Fruit fly (Drosophila melanogaster): ENCODE measurements around the gene CG13731.

The CG13731 gene

DNA sequence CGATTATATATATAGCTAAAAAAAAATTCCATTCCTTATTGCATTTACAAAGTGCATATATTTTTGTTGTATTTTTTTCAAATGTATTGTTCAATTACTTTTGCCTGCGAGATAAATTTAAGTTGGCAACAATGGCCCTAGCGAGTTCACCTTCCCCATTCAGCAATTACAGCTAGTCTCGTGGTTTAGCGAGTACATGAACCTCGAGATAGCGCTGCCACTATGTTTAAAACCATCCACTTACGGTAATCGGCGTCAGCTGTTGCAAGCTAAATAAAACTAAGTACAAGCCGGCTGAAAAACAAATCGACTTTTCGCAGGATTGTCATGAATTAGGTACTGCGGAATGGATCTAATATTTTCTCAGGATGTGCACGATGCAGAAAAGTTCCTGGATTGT is 35.9 kb downstream of the CG13731 start (continued):
- no peak for TF ChIP-seq fd64A (GFP tag; optimal IDR thresholded peaks at IDR 0.05)
- no peak for TF ChIP-seq CG10462 (GFP tag; optimal IDR thresholded peaks at IDR 0.05)
- TF ChIP-seq Dip2 (GFP tag; IDR thresholded peaks at IDR 0.05), result no peak
- peak; percentile 59 for TF ChIP-seq CG9437 (GFP tag; optimal IDR thresholded peaks at IDR 0.05)
- no peak for TF ChIP-seq CG9817 (tag; optimal IDR thresholded peaks at IDR 0.05)
- peak; percentile 30 for TF ChIP-seq CG12155 (GFP tag; optimal IDR thresholded peaks at IDR 0.05)
- TF ChIP-seq CG7271 (tag; optimal IDR thresholded peaks at IDR 0.05), result no peak
- TF ChIP-seq Oli (tag; optimal IDR thresholded peaks at IDR 0.05), result no peak
- TF ChIP-seq Ssrp (tag; optimal IDR thresholded peaks at IDR 0.05), result no peak
- no peak for TF ChIP-seq CG31441 (GFP tag; IDR thresholded peaks at IDR 0.05)
- TF ChIP-seq cad (GFP tag; optimal IDR thresholded peaks at IDR 0.05), result no peak
- no peak for TF ChIP-seq jigr1 (GFP tag; IDR thresholded peaks at IDR 0.05)
- peak; percentile 36 for TF ChIP-seq CG10267 (tag; optimal IDR thresholded peaks at IDR 0.05)
- TF ChIP-seq CG4707 (GFP tag; optimal IDR thresholded peaks at IDR 0.05), result no peak
- peak; percentile 95 for TF ChIP-seq stwl (tag; optimal IDR thresholded peaks at IDR 0.05)
- no peak for TF ChIP-seq Sry-β (GFP tag; optimal IDR thresholded peaks at IDR 0.05)
- 0 out of 2 replicates have a peak, but pooled peaks have one; percentile 26 for TF ChIP-seq CG4360 (GFP tag; IDR thresholded peaks at IDR 0.05)
- TF ChIP-seq ap (GFP tag; IDR thresholded peaks at IDR 0.05), result no peak
- no peak for TF ChIP-seq ems (GFP tag; optimal IDR thresholded peaks at IDR 0.05)
- TF ChIP-seq otp (GFP tag; IDR thresholded peaks at IDR 0.05), result no peak
- TF ChIP-seq Optix (GFP tag; IDR thresholded peaks at IDR 0.05), result no peak
- peak; percentile 48 for TF ChIP-seq nmo (GFP tag; optimal IDR thresholded peaks at IDR 0.05)
- TF ChIP-seq CG2116 (GFP tag; optimal IDR thresholded peaks at IDR 0.05), result peak; percentile 49
- TF ChIP-seq Asciz (GFP tag; optimal IDR thresholded peaks at IDR 0.05), result no peak
- TF ChIP-seq CG15269 (tag; optimal IDR thresholded peaks at IDR 0.05), result no peak
- no peak for TF ChIP-seq Camta (GFP tag; optimal IDR thresholded peaks at IDR 0.05)
- TF ChIP-seq row (GFP tag; IDR thresholded peaks at IDR 0.05), result peak; percentile 41; the same call in 1 of the 3 replicates
- TF ChIP-seq en (GFP tag; optimal IDR thresholded peaks at IDR 0.05), result no peak
- TF ChIP-seq CG2202 (tag; optimal IDR thresholded peaks at IDR 0.05), result no peak
- TF ChIP-seq CG3281 (GFP tag; optimal IDR thresholded peaks at IDR 0.05), result no peak
- TF ChIP-seq H2.0 (GFP tag; IDR thresholded peaks at IDR 0.05), result no peak
- TF ChIP-seq br (optimal IDR thresholded peaks at IDR 0.05), result no peak
- peak; percentile 50 for TF ChIP-seq ab (GFP tag; optimal IDR thresholded peaks at IDR 0.05)
- no peak for TF ChIP-seq Dad (GFP tag; optimal IDR thresholded peaks at IDR 0.05)
- TF ChIP-seq tin (GFP tag; optimal IDR thresholded peaks at IDR 0.05), result no peak
- TF ChIP-seq Lpt (GFP tag; optimal IDR thresholded peaks at IDR 0.05), result no peak
- TF ChIP-seq CG8359 (GFP tag; optimal IDR thresholded peaks at IDR 0.05; ENCODE audit: borderline replicate concordance), result no peak
- no peak for TF ChIP-seq CG4282 (GFP tag; optimal IDR thresholded peaks at IDR 0.05)
- no peak for TF ChIP-seq dati (GFP tag; IDR thresholded peaks at IDR 0.05)
- TF ChIP-seq cas (GFP tag; IDR thresholded peaks at IDR 0.05), result no peak
- TF ChIP-seq Sox102F (GFP tag; optimal IDR thresholded peaks at IDR 0.05), result no peak
- peak; percentile 38 for TF ChIP-seq Rfx (GFP tag; IDR thresholded peaks at IDR 0.05)
- TF ChIP-seq CG7963 (GFP tag; IDR thresholded peaks at IDR 0.05; ENCODE audit: partially characterized antibody), result no peak
- no peak for TF ChIP-seq CG15073 (GFP tag; optimal IDR thresholded peaks at IDR 0.05)
- no peak for TF ChIP-seq Hey (tag; optimal IDR thresholded peaks at IDR 0.05)
- no peak for TF ChIP-seq Dfd (GFP tag; optimal IDR thresholded peaks at IDR 0.05)
- TF ChIP-seq zen (tag; optimal IDR thresholded peaks at IDR 0.05), result peak; percentile 61
- no peak for TF ChIP-seq dmrt11E (tag; optimal IDR thresholded peaks at IDR 0.05)
- no peak for TF ChIP-seq tio (GFP tag; optimal IDR thresholded peaks at IDR 0.05)
- TF ChIP-seq CG15479 (GFP tag; optimal IDR thresholded peaks at IDR 0.05), result no peak
- peak; percentile 19 for TF ChIP-seq CG12391 (tag; optimal IDR thresholded peaks at IDR 0.05)
- TF ChIP-seq CG2678 (tag; optimal IDR thresholded peaks at IDR 0.05), result no peak
